Worm (Caenorhabditis elegans) whole organism, L2 larva: ENCODE data around the gene C09G12.5.

Experiments used
- C34F6.9 ChIP-seq: fragments of 150-350 bp; optimal IDR thresholded peaks from 2 replicates; lab custom pipeline; 2014; ENCODE audit warnings: missing biosample characterization, missing genetic modification characterization
- Y55F3AM.14 ChIP-seq: fragments of 200-800 bp; sonication (Bioruptor generic); optimal IDR thresholded peaks from 2 replicates; lab custom pipeline; 2018; ENCODE audit warnings: mild to moderate bottlenecking, missing genetic modification characterization, missing compliant biosample characterization
- ZK546.5 ChIP-seq: sonication (generic microtip); optimal IDR thresholded peaks from 2 replicates; lab custom pipeline; 2017; ENCODE audit warnings: missing biosample characterization, missing genetic modification characterization
- ama-1 ChIP-seq: fragments of 150-350 bp; optimal IDR thresholded peaks from 2 replicates; lab custom pipeline; 2018; ENCODE audit warnings: inconsistent platforms
- blmp-1 ChIP-seq: sonication (generic microtip); optimal IDR thresholded peaks from 2 replicates; lab custom pipeline; 2017; ENCODE audit warnings: missing genetic modification characterization, mild to moderate bottlenecking, missing compliant biosample characterization, antibody characterized with exemption, moderate library complexity; ENCODE audit not compliant: insufficient read depth
- ceh-16 ChIP-seq: fragments of 150-350 bp; optimal IDR thresholded peaks from 2 replicates; lab custom pipeline; 2014; ENCODE audit warnings: missing biosample characterization, missing genetic modification characterization
- ceh-82 ChIP-seq: fragments of 150-350 bp; optimal IDR thresholded peaks from 2 replicates; lab custom pipeline; 2014; ENCODE audit warnings: missing biosample characterization, missing genetic modification characterization
- crh-2 ChIP-seq: sonication (generic microtip); optimal IDR thresholded peaks from 2 replicates; lab custom pipeline; 2017; ENCODE audit warnings: missing biosample characterization, missing genetic modification characterization
- egl-27 ChIP-seq: sonication (generic microtip); optimal IDR thresholded peaks from 3 replicates; lab custom pipeline; 2017; ENCODE audit warnings: missing biosample characterization, missing genetic modification reagents, missing genetic modification characterization
- elt-1 ChIP-seq: fragments of 150-350 bp; optimal IDR thresholded peaks from 2 replicates; lab custom pipeline; 2014; ENCODE audit warnings: missing biosample characterization, missing genetic modification characterization
- elt-3 ChIP-seq: sonication (generic microtip); optimal IDR thresholded peaks from 2 replicates; lab custom pipeline; 2017; ENCODE audit warnings: missing biosample characterization, missing genetic modification characterization
- fos-1 ChIP-seq: fragments of 150-350 bp; optimal IDR thresholded peaks from 2 replicates; lab custom pipeline; 2014; ENCODE audit warnings: missing biosample characterization, missing genetic modification characterization
- gmeb-1 ChIP-seq: fragments of 150-350 bp; optimal IDR thresholded peaks from 2 replicates; lab custom pipeline; 2014; ENCODE audit warnings: missing biosample characterization, missing genetic modification characterization
- lin-11 ChIP-seq: fragments of 150-350 bp; sonication (generic microtip); optimal IDR thresholded peaks from 2 replicates; lab custom pipeline; 2014; ENCODE audit warnings: missing biosample characterization, missing genetic modification characterization, inconsistent platforms, mixed read lengths
- lin-13 ChIP-seq: fragments of 150-350 bp; optimal IDR thresholded peaks from 2 replicates; lab custom pipeline; 2014; ENCODE audit warnings: missing biosample characterization, missing genetic modification reagents, missing genetic modification characterization
- lin-39 ChIP-seq: fragments of 150-350 bp; optimal IDR thresholded peaks from 2 replicates; lab custom pipeline; 2014; ENCODE audit warnings: missing biosample characterization, missing genetic modification reagents, missing genetic modification characterization
- lsy-2 ChIP-seq, 2 experiments: fragments of 150-350 bp in 1 of 2; sonication (generic microtip) in 1 of 2; optimal IDR thresholded peaks; 2 replicates each; lab custom pipeline; 2014 to 2017; ENCODE audit warnings: missing biosample characterization in 2 of 2, missing genetic modification characterization in 2 of 2
- mab-5 ChIP-seq: fragments of 150-350 bp; optimal IDR thresholded peaks from 2 replicates; lab custom pipeline; 2014; ENCODE audit warnings: missing biosample characterization, missing genetic modification characterization
- nhr-10 ChIP-seq: sonication (generic microtip); optimal IDR thresholded peaks from 2 replicates; lab custom pipeline; 2017; ENCODE audit warnings: missing biosample characterization, missing genetic modification characterization
- nhr-11 ChIP-seq: fragments of 150-350 bp; optimal IDR thresholded peaks from 2 replicates; lab custom pipeline; 2014; ENCODE audit warnings: missing biosample characterization, missing genetic modification characterization
- nhr-129 ChIP-seq: fragments of 150-350 bp; optimal IDR thresholded peaks from 2 replicates; lab custom pipeline; 2014; ENCODE audit warnings: missing biosample characterization, missing genetic modification characterization
- nhr-237 ChIP-seq: fragments of 150-350 bp; optimal IDR thresholded peaks from 2 replicates; lab custom pipeline; 2014; ENCODE audit warnings: missing biosample characterization, missing genetic modification characterization
- nhr-25 ChIP-seq: fragments of 150-350 bp; sonication (generic microtip); optimal IDR thresholded peaks from 3 replicates; lab custom pipeline; 2014; ENCODE audit warnings: missing biosample characterization, missing genetic modification characterization
- nhr-6 ChIP-seq: fragments of 150-350 bp; optimal IDR thresholded peaks from 2 replicates; lab custom pipeline; 2014; ENCODE audit warnings: missing biosample characterization, missing genetic modification characterization
- nhr-77 ChIP-seq: fragments of 150-350 bp; optimal IDR thresholded peaks from 2 replicates; lab custom pipeline; 2014; ENCODE audit warnings: missing biosample characterization, missing genetic modification characterization
- skn-1 ChIP-seq: sonication (generic microtip); optimal IDR thresholded peaks from 2 replicates; lab custom pipeline; 2017; ENCODE audit warnings: missing biosample characterization, missing genetic modification characterization
- sma-9 ChIP-seq, 2 experiments: fragments of 150-350 bp in 1 of 2; sonication (generic microtip) in 1 of 2; optimal IDR thresholded peaks; 2 replicates each; lab custom pipeline; 2014 to 2016; ENCODE audit warnings: missing genetic modification characterization in 2 of 2, mild to moderate bottlenecking in 1 of 2, missing biosample characterization in 1 of 2, missing compliant biosample characterization in 1 of 2, missing genetic modification reagents in 1 of 2, moderate library complexity in 1 of 2
- unc-39 ChIP-seq: fragments of 150-350 bp; optimal IDR thresholded peaks from 2 replicates; lab custom pipeline; 2014; ENCODE audit warnings: missing biosample characterization, missing genetic modification characterization
- unc-55 ChIP-seq: fragments of 150-350 bp; sonication (generic microtip); optimal IDR thresholded peaks from 3 replicates; lab custom pipeline; 2014; ENCODE audit warnings: missing biosample characterization, missing genetic modification reagents, missing genetic modification characterization
- unc-62 ChIP-seq: fragments of 150-350 bp; optimal IDR thresholded peaks from 2 replicates; lab custom pipeline; 2014; ENCODE audit warnings: missing biosample characterization, missing genetic modification reagents, missing genetic modification characterization
- zag-1 ChIP-seq: fragments of 150-350 bp; optimal IDR thresholded peaks from 2 replicates; lab custom pipeline; 2014; ENCODE audit warnings: missing biosample characterization, missing genetic modification characterization
- ztf-1 ChIP-seq: fragments of 200-800 bp; sonication (Bioruptor generic); conservative IDR thresholded peaks from 2 replicates; pipeline ENCODE4 v1.3.6; 2022; ENCODE audit warnings: missing genetic modification characterization, missing compliant biosample characterization

The C09G12.5 gene

ce11 chrIV:3493310-3493709, 14.2 kb downstream of the C09G12.5 start, which contains the start of gene srz-79:
srz-79 (plus strand) TSS chrIV:3493610.
- TF ChIP-seq lin-39 (no peak), skn-1 (tag; lab: Kevin White, UChicago) (no peak)

- TF ChIP-seq blmp-1 (tag; lab: Kevin White, UChicago) (no peak), unc-55 (no peak), lin-11 (tag; lab: Kevin White, UChicago) (no peak), ZK546.5 (tag; lab: Kevin White, UChicago) (no peak), fos-1 (tag; lab: Kevin White, UChicago) (no peak)
Measured at ce11 chrIV:3496358-3496757, 17.2 kb downstream of the C09G12.5 start, which contains the start of gene C09G12.17. C09G12.17 (minus strand) TSS chrIV:3496458.

- TF ChIP-seq gmeb-1 (tag; lab: Kevin White, UChicago) (no peak), sma-9 (GFP tag; optimal IDR thresholded peaks at IDR 0.05; lab: Kevin White, UChicago) (no peak), sma-9 (tag; optimal IDR thresholded peaks at IDR 0.05; lab: Kevin White, UChicago) (no peak), nhr-6 (tag; lab: Kevin White, UChicago) (no peak), lin-39 (no peak), lin-13 (GFP tag; lab: Kevin White, UChicago) (no peak), lin-11 (tag; lab: Kevin White, UChicago) (no peak), egl-27 (no peak), nhr-25 (no peak), unc-62 (GFP tag; lab: Kevin White, UChicago) (no peak), Y55F3AM.14 (no peak), C34F6.9 (tag; lab: Kevin White, UChicago) (no peak)
Measured at ce11 chrIV:3497909-3498308, 18.8 kb downstream of the C09G12.5 start, which contains the start of gene ceh-53. ceh-53 (plus strand) TSS chrIV:3498209.

- TF ChIP-seq ztf-1 (GFP tag; lab: Robert Waterston, UW) (no peak), nhr-237 (tag; lab: Kevin White, UChicago) (no peak), zag-1 (no peak), nhr-10 (tag; lab: Kevin White, UChicago) (no peak), nhr-129 (tag; lab: Kevin White, UChicago) (no peak), unc-39 (tag; lab: Kevin White, UChicago) (no peak), nhr-77 (tag; lab: Kevin White, UChicago) (no peak), ceh-16 (no peak)
Measured at ce11 chrIV:3501981-3502736, 23.0 kb downstream of the C09G12.5 start.

- TF ChIP-seq ztf-1 (GFP tag; lab: Robert Waterston, UW) (no peak), ama-1 (lab: Kevin White, UChicago) (no peak), lin-13 (GFP tag; lab: Kevin White, UChicago) (no peak)
Measured at ce11 chrIV:3504144-3504543, 25.0 kb downstream of the C09G12.5 start, which contains the start of gene srz-83. srz-83 (plus strand) TSS chrIV:3504444.

ce11 chrIV:3505940-3506339, 26.8 kb downstream of the C09G12.5 start:
- TF ChIP-seq nhr-10 (tag; lab: Kevin White, UChicago) (no peak), lsy-2 (tag; optimal IDR thresholded peaks at IDR 0.05; lab: Kevin White, UChicago) (peak in 1 of 2 experiments; percentile 5), egl-27 (no peak)

- no peak for TF ChIP-seq lin-13 (GFP tag; lab: Kevin White, UChicago)
- TF ChIP-seq elt-1 (tag; lab: Kevin White, UChicago): no peak
- TF ChIP-seq sma-9 (GFP tag; optimal IDR thresholded peaks at IDR 0.05; lab: Kevin White, UChicago): no peak
- TF ChIP-seq sma-9 (tag; optimal IDR thresholded peaks at IDR 0.05; lab: Kevin White, UChicago): no peak
- TF ChIP-seq nhr-129 (tag; lab: Kevin White, UChicago): no peak
- TF ChIP-seq egl-27: no peak
- TF ChIP-seq mab-5 (tag; lab: Kevin White, UChicago): no peak
- TF ChIP-seq nhr-237 (tag; lab: Kevin White, UChicago): no peak
- no peak for TF ChIP-seq ceh-82 (tag; lab: Kevin White, UChicago)
- no peak for TF ChIP-seq elt-3 (tag; lab: Kevin White, UChicago)
- TF ChIP-seq crh-2 (tag; lab: Kevin White, UChicago): no peak
- no peak for TF ChIP-seq nhr-11 (tag; lab: Kevin White, UChicago)
- no peak for TF ChIP-seq blmp-1 (tag; lab: Kevin White, UChicago)
Measured at ce11 chrIV:3509477-3510063, 30.4 kb downstream of the C09G12.5 start, which contains the start of gene ced-10. ced-10 (minus strand) TSS chrIV:3509527.
